Worm (Caenorhabditis elegans): Measurements from ENCODE around the gene E02C12.6.
"Not testable (repeated sequence)": the region's sequence is repeated elsewhere in the genome, so short reads cannot be mapped to it uniquely, and the experiment has no call there.

The E02C12.6 gene

ce11 chrV:9384359-9384758 is 13.5 kb upstream of the E02C12.6 start:
- no peak for TF ChIP-seq ref-1 (GFP tag; conservative IDR thresholded peaks at IDR 0.05)
- TF ChIP-seq tab-1 (GFP tag; IDR thresholded peaks at IDR 0.05) = no peak
- TF ChIP-seq klf-2 (GFP tag; conservative IDR thresholded peaks at IDR 0.05) = no peak
- no peak for TF ChIP-seq T22C8.4 (GFP tag; IDR thresholded peaks at IDR 0.05)
- no peak for TF ChIP-seq ztf-29 (GFP tag; IDR thresholded peaks at IDR 0.05)
- no peak for TF ChIP-seq flt-1 (GFP tag; IDR thresholded peaks at IDR 0.05)
- no peak for TF ChIP-seq med-1 (GFP tag; optimal IDR thresholded peaks at IDR 0.05; ENCODE audit: insufficient read depth)
- TF ChIP-seq ztf-23 (GFP tag; IDR thresholded peaks at IDR 0.05) = no peak
- no peak for TF ChIP-seq cog-1 (tag; optimal IDR thresholded peaks at IDR 0.05)

- TF ChIP-seq cog-1 (tag; optimal IDR thresholded peaks at IDR 0.05) (no peak), T22C8.4 (GFP tag; IDR thresholded peaks at IDR 0.05) (peak; percentile 49; the same call in 1 of the 2 replicates)
These were observed 11.8 kb upstream of the E02C12.6 start for ce11 chrV:9382538-9383328.

ce11 chrV:9381846-9382363 is 11.0 kb upstream of the E02C12.6 start, which contains the start of gene E02C12.12:
E02C12.12 (minus strand) TSS chrV:9382313.
- TF ChIP-seq ztf-29 (GFP tag; IDR thresholded peaks at IDR 0.05) (no peak), flt-1 (GFP tag; IDR thresholded peaks at IDR 0.05) (no peak), tab-1 (GFP tag; IDR thresholded peaks at IDR 0.05) (no peak), cog-1 (tag; optimal IDR thresholded peaks at IDR 0.05) (no peak), ref-1 (GFP tag; conservative IDR thresholded peaks at IDR 0.05) (no peak), T22C8.4 (GFP tag; IDR thresholded peaks at IDR 0.05) (no peak)

ce11 chrV:9379808-9380207 is 8.9 kb upstream of the E02C12.6 start, which contains the start of gene E02C12.11:
E02C12.11 (minus strand) TSS chrV:9379908.
- not testable (repeated sequence) for TF ChIP-seq ref-1 (GFP tag; conservative IDR thresholded peaks at IDR 0.05); klf-2 (GFP tag; conservative IDR thresholded peaks at IDR 0.05); med-1 (GFP tag; optimal IDR thresholded peaks at IDR 0.05; ENCODE audit: insufficient read depth)

- TF ChIP-seq klf-2 (GFP tag; conservative IDR thresholded peaks at IDR 0.05) (no peak), tab-1 (GFP tag; IDR thresholded peaks at IDR 0.05) (no peak), T22C8.4 (GFP tag; IDR thresholded peaks at IDR 0.05) (no peak), cog-1 (tag; optimal IDR thresholded peaks at IDR 0.05) (no peak)
These were observed 7.4 kb upstream of the E02C12.6 start, which contains the start of gene E02C12.10 for ce11 chrV:9378335-9378734. E02C12.10 (minus strand) TSS chrV:9378409.

- no peak for TF ChIP-seq T22C8.4 (GFP tag; IDR thresholded peaks at IDR 0.05)
- no peak for TF ChIP-seq tab-1 (GFP tag; IDR thresholded peaks at IDR 0.05)
- TF ChIP-seq ztf-23 (GFP tag; IDR thresholded peaks at IDR 0.05) = no peak
- TF ChIP-seq flt-1 (GFP tag; IDR thresholded peaks at IDR 0.05) = no peak
- no peak for TF ChIP-seq cog-1 (tag; optimal IDR thresholded peaks at IDR 0.05)
- no peak for TF ChIP-seq ztf-29 (GFP tag; IDR thresholded peaks at IDR 0.05)
- TF ChIP-seq ref-1 (GFP tag; conservative IDR thresholded peaks at IDR 0.05) = no peak
- no peak for TF ChIP-seq klf-2 (GFP tag; conservative IDR thresholded peaks at IDR 0.05)
- no peak for TF ChIP-seq med-1 (GFP tag; optimal IDR thresholded peaks at IDR 0.05; ENCODE audit: insufficient read depth)
These were observed 5.5 kb upstream of the E02C12.6 start, which contains the start of gene E02C12.19 for ce11 chrV:9376417-9376816. E02C12.19 (minus strand) TSS chrV:9376517.

- TF ChIP-seq ztf-29 (GFP tag; IDR thresholded peaks at IDR 0.05) (no peak), med-1 (GFP tag; optimal IDR thresholded peaks at IDR 0.05; ENCODE audit: insufficient read depth) (no peak), klf-2 (GFP tag; conservative IDR thresholded peaks at IDR 0.05) (no peak), ref-1 (GFP tag; conservative IDR thresholded peaks at IDR 0.05) (no peak), cog-1 (tag; optimal IDR thresholded peaks at IDR 0.05) (no peak), T22C8.4 (GFP tag; IDR thresholded peaks at IDR 0.05) (no peak), flt-1 (GFP tag; IDR thresholded peaks at IDR 0.05) (no peak), ztf-23 (GFP tag; IDR thresholded peaks at IDR 0.05) (no peak)
These were observed 4.5 kb upstream of the E02C12.6 start, which contains the start of gene E02C12.9 for ce11 chrV:9375378-9375777. E02C12.9 (minus strand) TSS chrV:9375478.

ce11 chrV:9373473-9373872 is 2.6 kb upstream of the E02C12.6 start, which contains the start of gene E02C12.8:
E02C12.8 (minus strand) TSS chrV:9373613.
- TF ChIP-seq ztf-29 (GFP tag; IDR thresholded peaks at IDR 0.05) (no peak), ztf-23 (GFP tag; IDR thresholded peaks at IDR 0.05) (no peak), med-1 (GFP tag; optimal IDR thresholded peaks at IDR 0.05; ENCODE audit: insufficient read depth) (no peak), flt-1 (GFP tag; IDR thresholded peaks at IDR 0.05) (no peak), tab-1 (GFP tag; IDR thresholded peaks at IDR 0.05) (no peak)

ce11 chrV:9359674-9360073 is 11.2 kb downstream of the E02C12.6 start, which contains the start of gene gpa-3:
gpa-3 (minus strand) TSS chrV:9359774.
- TF ChIP-seq ztf-23 (GFP tag; IDR thresholded peaks at IDR 0.05) = no peak
- no peak for TF ChIP-seq tab-1 (GFP tag; IDR thresholded peaks at IDR 0.05)
- no peak for TF ChIP-seq ref-1 (GFP tag; conservative IDR thresholded peaks at IDR 0.05)
- TF ChIP-seq ztf-29 (GFP tag; IDR thresholded peaks at IDR 0.05) = no peak

- TF ChIP-seq med-1 (GFP tag; optimal IDR thresholded peaks at IDR 0.05; ENCODE audit: insufficient read depth) (no peak), ref-1 (GFP tag; conservative IDR thresholded peaks at IDR 0.05) (no peak), T22C8.4 (GFP tag; IDR thresholded peaks at IDR 0.05) (no peak), ztf-23 (GFP tag; IDR thresholded peaks at IDR 0.05) (no peak), cog-1 (tag; optimal IDR thresholded peaks at IDR 0.05) (no peak), klf-2 (GFP tag; conservative IDR thresholded peaks at IDR 0.05) (no peak), tab-1 (GFP tag; IDR thresholded peaks at IDR 0.05) (no peak), ztf-29 (GFP tag; IDR thresholded peaks at IDR 0.05) (no peak), flt-1 (GFP tag; IDR thresholded peaks at IDR 0.05) (no peak)
These were observed 14.5 kb downstream of the E02C12.6 start, which contains the start of gene ttr-49 for ce11 chrV:9356345-9356744. ttr-49 (minus strand) TSS chrV:9356515.
